Worm (Caenorhabditis elegans) whole organism, L4 larva: ENCODE results near the gene F25B3.4.

Experiments used
- D1046.2 ChIP-seq: fragments of 200-800 bp; sonication (Bioruptor generic); IDR thresholded peaks from 2 replicates; pipeline ENCODE4 v1.3.6; 2022; ENCODE audit warnings: missing genetic modification characterization, missing compliant biosample characterization
- F44E2.7 ChIP-seq: fragments of 200-800 bp; sonication (Bioruptor generic); IDR thresholded peaks from 2 replicates; pipeline ENCODE4 v2.1.2; 2022; ENCODE audit warnings: missing genetic modification characterization, missing compliant biosample characterization
- F49E8.2 ChIP-seq: sonication (generic microtip); optimal IDR thresholded peaks from 2 replicates; lab custom pipeline; 2016; ENCODE audit warnings: missing compliant biosample characterization, mild to moderate bottlenecking, missing genetic modification characterization, borderline replicate concordance
- R02D3.7 ChIP-seq: fragments of 150-350 bp; sonication (generic microtip); optimal IDR thresholded peaks from 3 replicates; lab custom pipeline; 2014; ENCODE audit warnings: missing biosample characterization, missing genetic modification characterization
- T26A8.4 ChIP-seq: fragments of 200-800 bp; sonication (Bioruptor generic); IDR thresholded peaks from 2 replicates; pipeline ENCODE4 v1.3.6; 2022; ENCODE audit warnings: missing genetic modification characterization, missing compliant biosample characterization
- Y105C5A.15 ChIP-seq: fragments of 200-800 bp; sonication (Bioruptor generic); IDR thresholded peaks from 2 replicates; pipeline ENCODE4 v1.3.6; 2022; ENCODE audit warnings: missing genetic modification characterization, missing compliant biosample characterization
- Y48G9A.11 ChIP-seq: fragments of 200-800 bp; sonication (Bioruptor generic); IDR thresholded peaks from 2 replicates; pipeline ENCODE4 v1.3.6; 2022; ENCODE audit warnings: missing genetic modification reagents, missing genetic modification characterization, missing compliant biosample characterization
- Y75B8A.6 ChIP-seq: fragments of 200-800 bp; sonication (Bioruptor generic); IDR thresholded peaks from 2 replicates; pipeline ENCODE4 v1.3.6; 2022; ENCODE audit warnings: missing genetic modification reagents, missing genetic modification characterization, missing compliant biosample characterization
- ZK337.2 ChIP-seq: fragments of 200-800 bp; sonication (Bioruptor generic); IDR thresholded peaks from 2 replicates; pipeline ENCODE4 v1.3.6; 2022; ENCODE audit warnings: missing genetic modification reagents, missing genetic modification characterization, missing compliant biosample characterization
- ZK546.5 ChIP-seq, 2 experiments: sonication (generic microtip); optimal IDR thresholded peaks; 2 replicates each; lab custom pipeline; 2017; ENCODE audit warnings: missing biosample characterization in 2 of 2, missing genetic modification characterization in 2 of 2
- ceh-28 ChIP-seq: fragments of 150-350 bp; optimal IDR thresholded peaks from 2 replicates; lab custom pipeline; 2014; ENCODE audit warnings: missing biosample characterization, missing genetic modification reagents, missing genetic modification characterization
- ceh-32 ChIP-seq: sonication (generic microtip); optimal IDR thresholded peaks from 2 replicates; lab custom pipeline; 2016; ENCODE audit warnings: mild to moderate bottlenecking, missing genetic modification characterization, missing compliant biosample characterization; ENCODE audit not compliant: poor library complexity
- ces-1 ChIP-seq: fragments of 150-350 bp; sonication (generic microtip); optimal IDR thresholded peaks from 4 replicates; lab custom pipeline; 2014; ENCODE audit warnings: missing biosample characterization, missing genetic modification reagents, missing genetic modification characterization
- ctbp-1 ChIP-seq: fragments of 200-800 bp; sonication (Bioruptor generic); IDR thresholded peaks from 2 replicates; pipeline ENCODE4 v1.3.6; 2022; ENCODE audit warnings: missing genetic modification reagents, missing genetic modification characterization, missing compliant biosample characterization
- daf-12 ChIP-seq: fragments of 150-350 bp; optimal IDR thresholded peaks from 2 replicates; lab custom pipeline; 2014; ENCODE audit warnings: missing biosample characterization, missing genetic modification reagents, missing genetic modification characterization
- daf-8 ChIP-seq: fragments of 200-800 bp; sonication (Bioruptor generic); IDR thresholded peaks from 2 replicates; pipeline ENCODE4 v1.3.6; 2022; ENCODE audit warnings: missing genetic modification characterization, missing compliant biosample characterization
- dmd-8 ChIP-seq: fragments of 200-800 bp; sonication (Bioruptor generic); IDR thresholded peaks from 2 replicates; pipeline ENCODE4 v1.3.6; 2022; ENCODE audit warnings: missing genetic modification characterization, missing compliant biosample characterization
- dpl-1 ChIP-seq: fragments of 150-350 bp; optimal IDR thresholded peaks from 2 replicates; lab custom pipeline; 2014; ENCODE audit warnings: missing biosample characterization, missing genetic modification reagents, missing genetic modification characterization
- egl-43 ChIP-seq: fragments of 200-800 bp; sonication (Bioruptor generic); IDR thresholded peaks from 2 replicates; pipeline ENCODE4 v1.3.6; 2022; ENCODE audit warnings: missing genetic modification reagents, missing genetic modification characterization, missing compliant biosample characterization
- hif-1 ChIP-seq, 2 experiments: sonication (generic microtip); optimal IDR thresholded peaks; 2 replicates each; lab custom pipeline; 2016 to 2017; ENCODE audit warnings: missing compliant biosample characterization in 2 of 2, missing genetic modification characterization in 2 of 2, missing genetic modification reagents in 2 of 2, missing genotype in 2 of 2, mild to moderate bottlenecking in 1 of 2
- hmg-1.1 ChIP-seq: fragments of 200-800 bp; sonication (Bioruptor generic); IDR thresholded peaks from 2 replicates; pipeline ENCODE4 v1.3.6; 2022; ENCODE audit warnings: missing genetic modification reagents, missing genetic modification characterization, missing compliant biosample characterization
- lim-7 ChIP-seq: fragments of 200-800 bp; sonication (Bioruptor generic); IDR thresholded peaks from 2 replicates; pipeline ENCODE4 v1.3.6; 2022; ENCODE audit warnings: missing genetic modification characterization, missing compliant biosample characterization
- lin-1 ChIP-seq: fragments of 200-800 bp; sonication (Bioruptor generic); IDR thresholded peaks from 2 replicates; pipeline ENCODE4 v1.3.6; 2022; ENCODE audit warnings: missing genetic modification reagents, missing genetic modification characterization, missing compliant biosample characterization
- lin-13 ChIP-seq: fragments of 150-350 bp; optimal IDR thresholded peaks from 2 replicates; lab custom pipeline; 2014; ENCODE audit warnings: missing biosample characterization, missing genetic modification reagents, missing genetic modification characterization
- lin-15B ChIP-seq: fragments of 150-350 bp; sonication (generic microtip); optimal IDR thresholded peaks from 3 replicates; lab custom pipeline; 2014; ENCODE audit warnings: missing biosample characterization, missing genetic modification characterization
- lir-3 ChIP-seq: sonication (generic microtip); optimal IDR thresholded peaks from 2 replicates; lab custom pipeline; 2016; ENCODE audit warnings: mild to moderate bottlenecking, missing genetic modification characterization, missing compliant biosample characterization
- lsy-2 ChIP-seq, 2 experiments: fragments of 150-350 bp in 1 of 2; sonication (generic microtip) in 1 of 2; optimal IDR thresholded peaks; 2 replicates each; lab custom pipeline; 2014 to 2017; ENCODE audit warnings: missing biosample characterization in 2 of 2, missing genetic modification characterization in 2 of 2
- madf-5 ChIP-seq, 2 experiments: fragments of 200-800 bp; sonication (Bioruptor generic); IDR thresholded peaks; 2 replicates each; pipeline ENCODE4 v1.3.6; 2022; ENCODE audit warnings: missing compliant biosample characterization in 2 of 2, missing genetic modification characterization in 2 of 2
- madf-9 ChIP-seq: fragments of 200-800 bp; sonication (Bioruptor generic); conservative IDR thresholded peaks from 2 replicates; pipeline ENCODE4 v1.3.6; 2022; ENCODE audit warnings: missing genetic modification reagents, missing genetic modification characterization, missing compliant biosample characterization
- mdl-1 ChIP-seq, 2 experiments: fragments of 150-350 bp in 1 of 2; sonication (generic microtip) in 1 of 2; optimal IDR thresholded peaks; 2 replicates each; lab custom pipeline; 2014 to 2017; ENCODE audit warnings: missing biosample characterization in 2 of 2, missing genetic modification characterization in 2 of 2
- mdt-29 ChIP-seq: fragments of 200-800 bp; sonication (Bioruptor generic); IDR thresholded peaks from 2 replicates; pipeline ENCODE4 v1.3.6; 2022; ENCODE audit warnings: missing genetic modification reagents, missing genetic modification characterization, missing compliant biosample characterization
- mep-1 ChIP-seq: fragments of 150-350 bp; sonication (generic microtip); optimal IDR thresholded peaks from 3 replicates; lab custom pipeline; 2014; ENCODE audit warnings: missing biosample characterization, missing genetic modification characterization
- mes-2 ChIP-seq: sonication (generic microtip); optimal IDR thresholded peaks from 2 replicates; lab custom pipeline; 2016; ENCODE audit warnings: missing genotype, mild to moderate bottlenecking, missing genetic modification characterization, missing compliant biosample characterization; ENCODE audit not compliant: poor library complexity, severe bottlenecking
- mxl-3 ChIP-seq: fragments of 200-800 bp; sonication (Bioruptor generic); optimal IDR thresholded peaks from 2 replicates; lab custom pipeline; 2018; ENCODE audit warnings: mild to moderate bottlenecking, missing genetic modification characterization, missing compliant biosample characterization
- nhr-10 ChIP-seq: fragments of 150-350 bp; optimal IDR thresholded peaks from 2 replicates; lab custom pipeline; 2014; ENCODE audit warnings: missing biosample characterization, missing genetic modification characterization
- nhr-102 ChIP-seq: sonication (generic microtip); optimal IDR thresholded peaks from 2 replicates; lab custom pipeline; 2016; ENCODE audit warnings: mild to moderate bottlenecking, missing genetic modification characterization, moderate library complexity, missing compliant biosample characterization
- nhr-25 ChIP-seq: sonication (generic microtip); optimal IDR thresholded peaks from 2 replicates; lab custom pipeline; 2017; ENCODE audit warnings: missing genetic modification characterization, mild to moderate bottlenecking, missing compliant biosample characterization, antibody characterized with exemption, moderate library complexity, borderline replicate concordance; ENCODE audit not compliant: insufficient read depth
- nhr-41 ChIP-seq: fragments of 200-800 bp; sonication (Bioruptor generic); IDR thresholded peaks from 2 replicates; pipeline ENCODE4 v1.3.6; 2022; ENCODE audit warnings: missing genetic modification reagents, missing genetic modification characterization, missing compliant biosample characterization
- nhr-42 ChIP-seq: fragments of 200-800 bp; sonication (Bioruptor generic); IDR thresholded peaks from 2 replicates; pipeline ENCODE4 v1.3.6; 2022; ENCODE audit warnings: missing genetic modification characterization, missing compliant biosample characterization
- nhr-48 ChIP-seq: sonication (generic microtip); optimal IDR thresholded peaks from 2 replicates; lab custom pipeline; 2016; ENCODE audit warnings: mild to moderate bottlenecking, missing genetic modification characterization, missing compliant biosample characterization
- snpc-1.2 ChIP-seq: fragments of 200-800 bp; sonication (Bioruptor generic); IDR thresholded peaks from 2 replicates; pipeline ENCODE4 v1.3.6; 2022; ENCODE audit warnings: missing genetic modification reagents, missing genetic modification characterization, missing compliant biosample characterization
- snpc-4 ChIP-seq: fragments of 150-350 bp; optimal IDR thresholded peaks from 2 replicates; lab custom pipeline; 2014; ENCODE audit warnings: missing biosample characterization, missing genetic modification characterization
- tra-1 ChIP-seq: fragments of 200-800 bp; sonication (Bioruptor generic); IDR thresholded peaks from 2 replicates; pipeline ENCODE4 v1.3.6; 2022; ENCODE audit warnings: missing genetic modification reagents, missing genetic modification characterization, missing compliant biosample characterization
- unc-62 ChIP-seq, 3 experiments: fragments of 150-350 bp in 1 of 3; sonication (generic microtip); optimal IDR thresholded peaks in 2 of 3; peaks in 1 of 3; 1 replicate in 1 of 3; 2 replicates in 2 of 3; lab custom pipeline; 2014 to 2017; ENCODE audit warnings: missing biosample characterization in 3 of 3, missing genetic modification characterization in 3 of 3, missing genetic modification reagents in 3 of 3, missing genotype in 1 of 3
- zag-1 ChIP-seq: fragments of 150-350 bp; optimal IDR thresholded peaks from 2 replicates; lab custom pipeline; 2014; ENCODE audit warnings: missing biosample characterization, missing genetic modification characterization
- ztf-11 ChIP-seq: fragments of 150-350 bp; optimal IDR thresholded peaks from 2 replicates; lab custom pipeline; 2014; ENCODE audit warnings: missing biosample characterization, missing genetic modification characterization
- ztf-7 ChIP-seq: fragments of 150-350 bp; optimal IDR thresholded peaks from 2 replicates; lab custom pipeline; 2014; ENCODE audit warnings: missing biosample characterization, missing genetic modification characterization

F25B3.4 gene

DNA sequence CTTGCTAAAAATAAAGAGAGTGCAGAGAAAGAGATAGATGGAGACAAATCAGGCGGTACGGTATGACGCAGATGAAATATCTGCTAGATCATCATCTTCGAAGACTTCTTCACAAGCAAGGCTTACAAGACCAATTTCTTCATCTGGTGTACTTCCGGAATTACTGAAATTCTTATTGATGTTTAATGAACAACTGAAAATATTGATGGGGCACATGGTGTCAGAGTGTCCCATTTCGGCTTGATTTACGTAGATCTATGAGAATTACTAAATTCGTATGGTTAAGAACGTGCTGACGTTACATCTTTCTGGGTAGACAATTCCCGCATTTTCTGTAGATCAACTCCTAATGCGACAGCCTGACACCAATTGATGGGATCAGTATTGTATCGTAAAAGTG is 11.9 kb downstream of the F25B3.4 start:
- TF ChIP-seq unc-62 (GFP tag; optimal IDR thresholded peaks at IDR 0.05 in 1 of 2; lab: Kevin White, UChicago) (peak in 1 of 2 experiments; percentile 94), unc-62 (tag; optimal IDR thresholded peaks at IDR 0.05; lab: Kevin White, UChicago) (no peak), mdl-1 (tag; optimal IDR thresholded peaks at IDR 0.05; lab: Kevin White, UChicago) (no peak)
- TF ChIP-seq, all 104 proteins: peak for 1

DNA sequence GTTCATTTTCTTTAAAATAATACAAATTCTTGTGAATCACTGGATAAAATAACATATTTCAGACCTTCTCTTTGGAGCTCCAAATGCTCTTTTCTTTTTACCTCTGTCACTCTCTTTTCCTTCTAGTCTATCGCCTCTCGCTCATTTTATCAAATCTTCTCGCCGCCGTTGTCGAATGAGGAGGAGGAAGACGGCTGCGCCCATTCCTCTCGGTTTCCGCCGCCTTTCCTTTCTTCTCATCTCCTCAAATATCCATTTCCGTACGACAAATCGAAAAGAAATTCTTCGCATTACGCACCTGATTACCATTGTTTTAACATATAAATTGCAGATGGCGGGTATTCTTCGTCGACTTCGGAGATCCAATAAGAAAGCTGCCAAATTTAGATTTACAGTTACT is 18.3 kb downstream of the F25B3.4 start, which contains the start of gene ehbp-1:
TSS of gene ehbp-1 (plus strand) at position 332 of the 400 bp plus-strand sequence.
- TF ChIP-seq ces-1 (peak; percentile 26), mdt-29 (GFP tag; lab: Robert Waterston, UW) (no peak), F44E2.7 (no peak), Y105C5A.15 (GFP tag; lab: Robert Waterston, UW) (no peak), mxl-3 (GFP tag; lab: Kevin White, UChicago) (peak; percentile 21), ctbp-1 (GFP tag; lab: Robert Waterston, UW) (0 out of 2 replicates have a peak, but pooled peaks have one; percentile 33), Y48G9A.11 (no peak), Y75B8A.6 (GFP tag; lab: Robert Waterston, UW) (no peak), D1046.2 (GFP tag; lab: Robert Waterston, UW) (no peak), nhr-102 (no peak)

DNA sequence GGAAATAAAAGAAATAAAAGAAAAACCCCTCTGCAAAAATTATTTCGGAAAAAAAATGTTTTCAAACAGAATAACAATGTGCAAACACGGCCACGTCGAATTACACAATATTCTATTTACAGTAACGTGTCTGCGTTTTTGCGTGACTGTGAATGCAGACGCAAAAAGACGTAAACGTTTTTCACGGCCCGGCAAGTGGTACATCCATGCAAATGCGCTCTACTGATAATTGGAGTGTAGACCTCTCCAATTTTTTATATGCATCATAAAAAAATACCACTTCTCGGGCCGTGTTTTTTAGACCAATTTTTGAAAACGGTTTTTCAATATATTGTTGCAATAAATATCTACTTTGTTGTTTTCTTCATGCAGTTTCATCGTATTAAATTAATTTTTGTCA is 19.1 kb downstream of the F25B3.4 start, which contains the start of gene nstp-10:
TSS of gene nstp-10 (minus strand) at position 378 of the 400 bp plus-strand sequence.
- no peak for TF ChIP-seq nhr-48
- peak; percentile 34 for TF ChIP-seq lin-13
- peak; percentile 55; the same call in 1 of the 2 replicates for TF ChIP-seq tra-1
- TF ChIP-seq D1046.2 (GFP tag; lab: Robert Waterston, UW) = no peak
- TF ChIP-seq ztf-11 (tag; lab: Kevin White, UChicago) = no peak
- TF ChIP-seq snpc-4 = no peak
- TF ChIP-seq nhr-25 = peak; percentile 30
- no peak for TF ChIP-seq T26A8.4 (GFP tag; lab: Robert Waterston, UW)
- peak; percentile 84 for TF ChIP-seq snpc-1.2 (GFP tag; lab: Robert Waterston, UW)
- TF ChIP-seq egl-43 = no peak
- TF ChIP-seq mes-2 (tag; lab: Kevin White, UChicago) = peak; percentile 78
- TF ChIP-seq lim-7 (GFP tag; lab: Robert Waterston, UW) = 0 out of 2 replicates have a peak, but pooled peaks have one; percentile 9
- no peak for TF ChIP-seq ceh-28 (tag; lab: Kevin White, UChicago)
- TF ChIP-seq R02D3.7 (tag; lab: Kevin White, UChicago) = no peak
- no peak for TF ChIP-seq ztf-7 (tag; lab: Kevin White, UChicago)
- no peak for TF ChIP-seq dmd-8 (GFP tag; lab: Robert Waterston, UW)
- no peak for TF ChIP-seq hif-1 (tag; optimal IDR thresholded peaks at IDR 0.05; lab: Kevin White, UChicago)
- no peak for TF ChIP-seq nhr-42 (GFP tag; lab: Robert Waterston, UW)
- TF ChIP-seq ceh-32 (tag; lab: Kevin White, UChicago) = no peak
- TF ChIP-seq ZK546.5 (tag; optimal IDR thresholded peaks at IDR 0.05; lab: Kevin White, UChicago) = no peak
- TF ChIP-seq lir-3 = no peak
- peak; percentile 42 for TF ChIP-seq dpl-1 (GFP tag; lab: Kevin White, UChicago)
- TF ChIP-seq nhr-10 (tag; lab: Kevin White, UChicago) = no peak
- TF ChIP-seq lin-15B = peak; percentile 20
- TF ChIP-seq ZK337.2 = peak; percentile 44; the same call in 1 of the 2 replicates
- no peak for TF ChIP-seq mxl-3 (GFP tag; lab: Kevin White, UChicago)
- TF ChIP-seq Y105C5A.15 (GFP tag; lab: Robert Waterston, UW) = no peak
- no peak for TF ChIP-seq daf-8 (GFP tag; lab: Robert Waterston, UW)
- TF ChIP-seq madf-9 (GFP tag; lab: Robert Waterston, UW) = no peak
- no peak for TF ChIP-seq daf-12 (tag; lab: Kevin White, UChicago)
- no peak for TF ChIP-seq nhr-41 (GFP tag; lab: Robert Waterston, UW)
- TF ChIP-seq lin-1 = no peak
- TF ChIP-seq lsy-2 (tag; optimal IDR thresholded peaks at IDR 0.05; lab: Kevin White, UChicago) = peak in 1 of 2 experiments; percentile 84
- peak; percentile 94 for TF ChIP-seq F49E8.2 (tag; lab: Kevin White, UChicago)
- TF ChIP-seq zag-1 (tag; lab: Kevin White, UChicago) = no peak
- TF ChIP-seq mep-1 (tag; lab: Kevin White, UChicago) = peak; percentile 40
- no peak for TF ChIP-seq madf-5 (GFP tag; IDR thresholded peaks at IDR 0.05; lab: Robert Waterston, UW)
- TF ChIP-seq hmg-1.1 = no peak
